Worm (Caenorhabditis elegans): ENCODE measurements around the gene Y54E2A.8.
"Not testable (repeated sequence)": the region's sequence is repeated elsewhere in the genome, so short reads cannot be mapped to it uniquely, and the experiment has no call there.

The Y54E2A.8 gene

DNA sequence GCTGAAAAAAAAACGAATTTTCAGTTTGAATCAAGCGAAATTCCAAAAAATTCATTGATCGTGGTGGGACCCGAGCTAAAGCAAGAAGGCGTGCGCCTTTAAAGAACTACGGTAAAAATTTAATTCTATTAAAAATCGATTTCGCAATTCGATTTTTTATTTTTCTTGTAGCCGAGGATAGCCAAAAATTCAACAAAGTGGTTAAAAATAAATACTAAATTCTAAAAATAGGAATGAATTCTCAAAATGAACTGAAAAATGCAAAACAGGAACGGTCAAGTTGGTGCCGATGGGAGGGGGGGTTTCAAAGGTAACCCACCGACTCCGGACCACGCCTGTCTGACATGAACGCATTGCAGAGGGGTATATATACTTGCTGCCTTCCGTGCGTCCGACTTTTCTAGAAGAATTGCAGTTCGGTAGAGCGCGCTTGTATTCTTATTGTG lies 23.0 kb downstream of the Y54E2A.8 start (continued):
- no peak for TF ChIP-seq bed-2 (GFP tag; IDR thresholded peaks at IDR 0.05)
- no peak for TF ChIP-seq nhr-80 (tag; optimal IDR thresholded peaks at IDR 0.05)
- TF ChIP-seq lsl-1 (GFP tag; optimal IDR thresholded peaks at IDR 0.05), result peak; percentile 87
- peak; percentile 85 for TF ChIP-seq mcd-1 (GFP tag; IDR thresholded peaks at IDR 0.05)
- peak; percentile 95 for TF ChIP-seq snpc-4 (GFP tag; optimal IDR thresholded peaks at IDR 0.05)
- peak; percentile 94 to 98 (median 98) for TF ChIP-seq snpc-4 (tag; optimal IDR thresholded peaks at IDR 0.05)
- 0 out of 2 replicates have a peak, but pooled peaks have one; percentile 53 for TF ChIP-seq ekl-4 (GFP tag; IDR thresholded peaks at IDR 0.05)
- no peak for TF ChIP-seq attf-3 (GFP tag; conservative IDR thresholded peaks at IDR 0.05)
- no peak for TF ChIP-seq ceh-40 (GFP tag; IDR thresholded peaks at IDR 0.05)
- peak; percentile 91 for TF ChIP-seq xnd-1 (tag; optimal IDR thresholded peaks at IDR 0.05)
- no peak for TF ChIP-seq die-1 (tag; optimal IDR thresholded peaks at IDR 0.05)
- peak; percentile 62 for TF ChIP-seq B0261.1 (tag; optimal IDR thresholded peaks at IDR 0.05)
- TF ChIP-seq ZK185.1 (tag; optimal IDR thresholded peaks at IDR 0.05; ENCODE audit: poor library complexity, severe bottlenecking), result peak; percentile 86

DNA sequence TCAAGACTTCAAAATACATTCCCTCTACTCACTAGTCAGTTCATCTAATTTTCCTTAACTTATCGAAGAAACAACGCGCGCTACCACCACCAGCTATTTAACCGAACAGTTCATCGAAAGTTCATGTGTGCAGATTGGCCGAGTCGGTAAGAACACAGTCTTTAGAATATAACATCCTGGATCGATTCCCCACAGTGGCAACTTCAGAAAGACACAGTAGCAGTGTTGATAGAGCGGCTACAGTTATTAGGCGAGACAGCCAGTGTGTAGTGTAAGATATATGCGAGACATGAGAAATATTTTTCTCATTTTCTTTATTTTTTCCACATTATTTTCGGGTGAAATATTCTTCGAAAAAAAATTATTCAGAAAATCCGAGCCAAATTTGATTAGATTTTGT lies 24.4 kb downstream of the Y54E2A.8 start:
- peak; percentile 33; the same call in 1 of the 2 replicates for TF ChIP-seq F33H1.4 (GFP tag; IDR thresholded peaks at IDR 0.05)
- TF ChIP-seq tbp1 (GFP tag; optimal IDR thresholded peaks at IDR 0.05), result peak; percentile 83
- peak; percentile 38; the same call in 1 of the 2 replicates for TF ChIP-seq nfyb-1 (GFP tag; IDR thresholded peaks at IDR 0.05)
- TF ChIP-seq hmg-1.2 (GFP tag; IDR thresholded peaks at IDR 0.05), result peak; percentile 52
- not testable (repeated sequence) for TF ChIP-seq snpc-4 (GFP tag; optimal IDR thresholded peaks at IDR 0.05)
- peak in 2 of 4 experiments; percentile 68 to 70 for TF ChIP-seq snpc-4 (tag; optimal IDR thresholded peaks at IDR 0.05)
- TF ChIP-seq D2030.7 (GFP tag; IDR thresholded peaks at IDR 0.05), result peak; percentile 60
- peak; percentile 23; the same call in 1 of the 2 replicates for TF ChIP-seq mcd-1 (GFP tag; IDR thresholded peaks at IDR 0.05)
- 0 out of 2 replicates have a peak, but pooled peaks have one; percentile 8 for TF ChIP-seq nhr-120 (GFP tag; IDR thresholded peaks at IDR 0.05)
- peak; percentile 77 for TF ChIP-seq lin-26 (GFP tag; IDR thresholded peaks at IDR 0.05)
- TF ChIP-seq lin-54 (GFP tag; optimal IDR thresholded peaks at IDR 0.05), result peak; percentile 9
- TF ChIP-seq lsl-1 (GFP tag; optimal IDR thresholded peaks at IDR 0.05), result peak; percentile 14
- TF ChIP-seq B0261.1 (tag; optimal IDR thresholded peaks at IDR 0.05), result peak; percentile 59
- peak; percentile 26; the same call in 1 of the 2 replicates for TF ChIP-seq rcor-1 (GFP tag; IDR thresholded peaks at IDR 0.05)
- TF ChIP-seq madf-6 (GFP tag; IDR thresholded peaks at IDR 0.05), result peak; percentile 61
- 0 out of 2 replicates have a peak, but pooled peaks have one; percentile 30 for TF ChIP-seq hmg-20 (GFP tag; IDR thresholded peaks at IDR 0.05)
- peak; percentile 56 for TF ChIP-seq rpc-1 (optimal IDR thresholded peaks at IDR 0.05)
- TF ChIP-seq rpc-1 (tag; optimal IDR thresholded peaks at IDR 0.05), result peak; percentile 68
- TF ChIP-seq dox-1 (GFP tag; IDR thresholded peaks at IDR 0.05), result 0 out of 2 replicates have a peak, but pooled peaks have one; percentile 49
- TF ChIP-seq ekl-4 (GFP tag; IDR thresholded peaks at IDR 0.05), result peak; percentile 63; the same call in 1 of the 2 replicates

DNA sequence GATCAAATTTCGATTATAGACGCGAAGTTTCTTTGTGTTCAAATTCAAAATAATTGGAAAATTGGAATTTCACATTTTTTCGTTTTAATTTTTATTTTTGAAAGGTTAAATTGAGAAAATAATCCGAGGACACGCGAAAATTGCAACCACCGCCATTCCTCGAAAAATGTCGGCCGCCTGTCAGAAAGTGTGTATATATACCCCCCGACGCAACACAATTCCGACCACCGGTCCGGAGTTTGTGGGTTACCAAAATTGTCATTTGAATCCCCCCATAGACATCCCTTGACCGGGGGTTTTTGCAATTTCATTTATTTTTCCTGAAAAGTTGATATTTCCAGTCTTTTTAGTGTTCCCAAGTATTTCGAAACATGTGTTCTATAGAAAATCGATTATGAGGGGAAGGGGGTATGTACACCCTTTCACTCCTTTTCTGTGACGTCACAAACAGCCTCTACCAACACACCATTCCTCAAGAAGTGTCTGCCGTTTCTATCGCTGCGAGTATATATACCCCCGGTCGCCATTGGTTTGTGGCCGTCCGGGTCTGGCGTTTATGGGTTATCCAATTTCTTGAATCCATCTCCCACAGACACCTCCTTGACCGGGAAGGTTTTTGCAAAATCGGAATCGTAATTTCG lies 26.2 kb downstream of the Y54E2A.8 start, which contains the start of gene W01D2.3:
Gene W01D2.3, minus strand, starts transcription at position 51 of the 641 bp plus-strand sequence.
- TF ChIP-seq cebp-1 (GFP tag; IDR thresholded peaks at IDR 0.05), result peak; percentile 83
- peak; percentile 94 for TF ChIP-seq cebp-1 (tag; optimal IDR thresholded peaks at IDR 0.05)
- peak; percentile 49 for TF ChIP-seq B0035.1 (tag; optimal IDR thresholded peaks at IDR 0.05)
- peak; percentile 55 for TF ChIP-seq lin-54 (GFP tag; optimal IDR thresholded peaks at IDR 0.05)
- peak; percentile 49 for TF ChIP-seq T07F8.4 (tag; optimal IDR thresholded peaks at IDR 0.05)
- TF ChIP-seq attf-5 (GFP tag; optimal IDR thresholded peaks at IDR 0.05), result peak; percentile 16
- peak; percentile 20 for TF ChIP-seq unc-130 (GFP tag; optimal IDR thresholded peaks at IDR 0.05)
- TF ChIP-seq sptf-2 (GFP tag; optimal IDR thresholded peaks at IDR 0.05), result peak; percentile 24
- TF ChIP-seq B0261.1 (tag; optimal IDR thresholded peaks at IDR 0.05), result peak; percentile 69
- no peak for TF ChIP-seq hlh-26 (GFP tag; conservative IDR thresholded peaks at IDR 0.05)
- no peak for TF ChIP-seq hmg-20 (GFP tag; IDR thresholded peaks at IDR 0.05)
- no peak for TF ChIP-seq hlh-12 (tag; optimal IDR thresholded peaks at IDR 0.05)
- peak; percentile 34 for TF ChIP-seq F57A8.1 (GFP tag; optimal IDR thresholded peaks at IDR 0.05)
- TF ChIP-seq sea-2 (GFP tag; IDR thresholded peaks at IDR 0.05), result no peak
- TF ChIP-seq gei-17 (GFP tag; optimal IDR thresholded peaks at IDR 0.05), result peak; percentile 64
- TF ChIP-seq nhr-179 (tag; optimal IDR thresholded peaks at IDR 0.05), result no peak
- TF ChIP-seq nhr-27 (tag; optimal IDR thresholded peaks at IDR 0.05), result no peak
- no peak for TF ChIP-seq lsy-27 (tag; optimal IDR thresholded peaks at IDR 0.05; ENCODE audit: borderline replicate concordance, insufficient read depth)
- no peak for TF ChIP-seq F37B4.10 (GFP tag; IDR thresholded peaks at IDR 0.05)
- no peak for TF ChIP-seq hrde-1 (tag; optimal IDR thresholded peaks at IDR 0.05; ENCODE audit: borderline replicate concordance)
- no peak for TF ChIP-seq ztf-6 (GFP tag; IDR thresholded peaks at IDR 0.05)
